Fruit fly (Drosophila melanogaster): ENCODE results near the gene CG8036.

Gene CG8036

dm6 chr3R:8652731-8653130 is 14.9 kb upstream of the CG8036 start, which contains the start of the genes Sys1 and Dhod:
Sys1 (plus strand) TSS chr3R:8652821.
Dhod (minus strand) TSS chr3R:8652916.
- TF ChIP-seq CG33557 (GFP tag; optimal IDR thresholded peaks at IDR 0.05): peak; percentile 28
- no peak for TF ChIP-seq pan (optimal IDR thresholded peaks at IDR 0.05)
- TF ChIP-seq pan (GFP tag; optimal IDR thresholded peaks at IDR 0.05 in 1 of 2, IDR thresholded peaks at IDR 0.05 in 1 of 2): peak in 1 of 2 experiments; percentile 72
- peak; percentile 84 for TF ChIP-seq CG16813 (GFP tag; IDR thresholded peaks at IDR 0.05; ENCODE audit: partially characterized antibody)
- peak; percentile 45 for TF ChIP-seq Nf-YC (tag; optimal IDR thresholded peaks at IDR 0.05)
- no peak for TF ChIP-seq Elba2 (GFP tag; optimal IDR thresholded peaks at IDR 0.05)
- peak; percentile 60 for TF ChIP-seq CG18011 (GFP tag; optimal IDR thresholded peaks at IDR 0.05)
- TF ChIP-seq Optix (GFP tag; IDR thresholded peaks at IDR 0.05): peak; percentile 38; the same call in 1 of the 3 replicates
- no peak for TF ChIP-seq CG8281 (tag; optimal IDR thresholded peaks at IDR 0.05)
- TF ChIP-seq BEAF-32 (GFP tag; optimal IDR thresholded peaks at IDR 0.05): peak; percentile 86
- TF ChIP-seq trem (tag; optimal IDR thresholded peaks at IDR 0.05): peak; percentile 77
- TF ChIP-seq Adf1 (GFP tag; IDR thresholded peaks at IDR 0.05): peak; percentile 40; the same call in 1 of the 2 replicates
- no peak for TF ChIP-seq Lim3 (GFP tag; IDR thresholded peaks at IDR 0.05)
- TF ChIP-seq CG14860 (GFP tag; IDR thresholded peaks at IDR 0.05; ENCODE audit: partially characterized antibody): peak; percentile 72
- TF ChIP-seq CG8478 (optimal IDR thresholded peaks at IDR 0.05): no peak
- peak; percentile 75 for TF ChIP-seq Antp (GFP tag; optimal IDR thresholded peaks at IDR 0.05)
- TF ChIP-seq Hr3 (GFP tag; optimal IDR thresholded peaks at IDR 0.05): peak; percentile 59
- no peak; the same call in 2 of the 3 replicates for TF ChIP-seq CG11560 (tag; IDR thresholded peaks at IDR 0.05)
- TF ChIP-seq CG12744 (GFP tag; optimal IDR thresholded peaks at IDR 0.05): peak; percentile 61
- peak; percentile 43; the same call in 1 of the 2 replicates for TF ChIP-seq CG10366 (GFP tag; IDR thresholded peaks at IDR 0.05)
- TF ChIP-seq CG1647 (GFP tag; optimal IDR thresholded peaks at IDR 0.05): peak; percentile 35
- TF ChIP-seq corto (GFP tag; optimal IDR thresholded peaks at IDR 0.05): peak; percentile 60
- TF ChIP-seq HLH54F (GFP tag; optimal IDR thresholded peaks at IDR 0.05): peak; percentile 74
- TF ChIP-seq CG15601 (tag; optimal IDR thresholded peaks at IDR 0.05): no peak
- no peak for TF ChIP-seq sima (GFP tag; optimal IDR thresholded peaks at IDR 0.05)
- TF ChIP-seq CG18262 (tag; optimal IDR thresholded peaks at IDR 0.05): peak; percentile 57
- peak; percentile 49 for TF ChIP-seq bab2 (GFP tag; optimal IDR thresholded peaks at IDR 0.05)
- TF ChIP-seq CG4617 (GFP tag; optimal IDR thresholded peaks at IDR 0.05; ENCODE audit: borderline replicate concordance): peak; percentile 86
- no peak for TF ChIP-seq btn (GFP tag; optimal IDR thresholded peaks at IDR 0.05)
- TF ChIP-seq Jarid2 (GFP tag; optimal IDR thresholded peaks at IDR 0.05): no peak
- TF ChIP-seq CG32772 (GFP tag; IDR thresholded peaks at IDR 0.05): peak; percentile 60
- TF ChIP-seq pum (GFP tag; optimal IDR thresholded peaks at IDR 0.05): peak; percentile 49
- no peak for TF ChIP-seq CkIIα-i1 (GFP tag; IDR thresholded peaks at IDR 0.05)
- peak; percentile 20 for TF ChIP-seq Dek (tag; optimal IDR thresholded peaks at IDR 0.05)
- TF ChIP-seq CrebB (tag; optimal IDR thresholded peaks at IDR 0.05): no peak
- TF ChIP-seq danr (GFP tag; IDR thresholded peaks at IDR 0.05): no peak
- TF ChIP-seq caup (GFP tag; optimal IDR thresholded peaks at IDR 0.05; ENCODE audit: severe bottlenecking): peak; percentile 54
- peak; percentile 64 for TF ChIP-seq CG12769 (tag; optimal IDR thresholded peaks at IDR 0.05)
- TF ChIP-seq nom (GFP tag; optimal IDR thresholded peaks at IDR 0.05): peak; percentile 12
- peak; percentile 41; the same call in 1 of the 2 replicates for TF ChIP-seq NFAT (GFP tag; IDR thresholded peaks at IDR 0.05)
- peak; percentile 65; the same call in 1 of the 2 replicates for TF ChIP-seq CG32767 (GFP tag; IDR thresholded peaks at IDR 0.05)
- TF ChIP-seq tio (GFP tag; optimal IDR thresholded peaks at IDR 0.05): no peak
- TF ChIP-seq Gug (GFP tag; IDR thresholded peaks at IDR 0.05): peak; percentile 81
- TF ChIP-seq ash1 (GFP tag; optimal IDR thresholded peaks at IDR 0.05): no peak
- TF ChIP-seq HmgZ (tag; optimal IDR thresholded peaks at IDR 0.05): peak; percentile 76
- TF ChIP-seq H2.0 (GFP tag; IDR thresholded peaks at IDR 0.05): peak; percentile 56
- TF ChIP-seq CG1792 (GFP tag; optimal IDR thresholded peaks at IDR 0.05): peak; percentile 33
- no peak for TF ChIP-seq Hr39 (optimal IDR thresholded peaks at IDR 0.05)
- TF ChIP-seq CG10462 (GFP tag; optimal IDR thresholded peaks at IDR 0.05): peak; percentile 36
- peak; percentile 36 for TF ChIP-seq CG5245 (GFP tag; optimal IDR thresholded peaks at IDR 0.05)
- peak; percentile 51 for TF ChIP-seq Atf-2 (GFP tag; optimal IDR thresholded peaks at IDR 0.05)
- peak; percentile 13 for TF ChIP-seq slou (GFP tag; optimal IDR thresholded peaks at IDR 0.05)

Data from whole organism, embryonic.